Fruit fly (Drosophila melanogaster): ENCODE results near the gene CG15005.

The CG15005 gene

DNA sequence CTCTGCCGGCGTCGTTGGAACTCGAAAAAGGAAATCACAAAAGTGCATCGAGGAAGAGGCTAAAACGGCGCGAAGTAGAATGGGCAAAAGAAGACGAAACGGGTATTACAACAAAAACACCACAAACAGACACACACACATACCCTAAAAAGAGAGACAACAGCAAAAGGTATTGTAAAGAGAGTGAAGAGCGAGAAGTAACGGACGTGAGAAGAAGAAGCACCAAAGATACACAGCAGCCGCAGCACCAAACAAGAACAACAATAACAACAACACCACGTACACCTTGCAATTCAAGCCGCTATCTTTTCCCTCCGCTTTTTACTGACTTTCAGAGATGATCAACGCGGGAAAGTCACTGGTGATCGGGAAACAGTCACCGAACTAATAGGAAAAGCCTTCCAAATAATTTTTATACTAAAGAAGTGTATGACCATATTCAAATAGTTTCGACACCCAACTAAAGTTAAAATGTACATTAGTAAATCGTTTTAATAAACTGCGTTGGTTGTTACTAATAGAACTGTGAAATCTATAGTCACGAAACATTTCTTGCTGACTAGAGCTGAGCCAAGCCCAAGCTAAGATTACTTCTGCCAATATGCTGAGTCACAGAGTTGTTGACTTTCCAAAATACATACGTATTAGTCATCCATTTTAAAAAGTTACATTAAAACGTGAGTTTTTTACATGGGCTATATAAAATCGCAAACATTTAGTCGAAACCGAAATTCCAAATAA lies 48.2 kb upstream of the CG15005 start (continued):
- TF ChIP-seq CG10267 (tag; optimal IDR thresholded peaks at IDR 0.05) = no peak
- TF ChIP-seq nerfin-1 (tag; optimal IDR thresholded peaks at IDR 0.05) = no peak
- no peak for TF ChIP-seq CG1603 (tag; optimal IDR thresholded peaks at IDR 0.05)
- no peak for TF ChIP-seq Rx (GFP tag; IDR thresholded peaks at IDR 0.05)
- no peak for TF ChIP-seq CG2875 (GFP tag; optimal IDR thresholded peaks at IDR 0.05)
- no peak for TF ChIP-seq CG12299 (tag; optimal IDR thresholded peaks at IDR 0.05)
- TF ChIP-seq Sry-β (GFP tag; optimal IDR thresholded peaks at IDR 0.05) = peak; percentile 85
- no peak for TF ChIP-seq PHDP (tag; optimal IDR thresholded peaks at IDR 0.05)
- TF ChIP-seq toy (GFP tag; IDR thresholded peaks at IDR 0.05) = no peak
- TF ChIP-seq psq (GFP tag; optimal IDR thresholded peaks at IDR 0.05) = no peak
- TF ChIP-seq Jarid2 (GFP tag; optimal IDR thresholded peaks at IDR 0.05) = no peak
- 0 out of 3 replicates have a peak, but pooled peaks have one; percentile 16 for TF ChIP-seq CG2199 (GFP tag; IDR thresholded peaks at IDR 0.05)
- TF ChIP-seq Ada2b (GFP tag; IDR thresholded peaks at IDR 0.05) = no peak
- TF ChIP-seq CG3281 (GFP tag; optimal IDR thresholded peaks at IDR 0.05) = no peak
- TF ChIP-seq D19A (tag; optimal IDR thresholded peaks at IDR 0.05) = no peak
- peak; percentile 91 for TF ChIP-seq CG17385 (GFP tag; optimal IDR thresholded peaks at IDR 0.05)
- peak; percentile 23 to 75 for TF ChIP-seq tll (GFP tag; optimal IDR thresholded peaks at IDR 0.05)
- no peak for TF ChIP-seq pho (GFP tag; optimal IDR thresholded peaks at IDR 0.05)
- TF ChIP-seq row (GFP tag; IDR thresholded peaks at IDR 0.05) = peak; percentile 40
- TF ChIP-seq Bdp1 (GFP tag; optimal IDR thresholded peaks at IDR 0.05) = no peak
- TF ChIP-seq bowl (GFP tag; IDR thresholded peaks at IDR 0.05) = no peak
- no peak for TF ChIP-seq CG17912 (GFP tag; optimal IDR thresholded peaks at IDR 0.05)
- no peak for TF ChIP-seq Asciz (GFP tag; optimal IDR thresholded peaks at IDR 0.05)
- TF ChIP-seq Atf3 (GFP tag; optimal IDR thresholded peaks at IDR 0.05) = no peak
- no peak for TF ChIP-seq Spps (tag; optimal IDR thresholded peaks at IDR 0.05)
- TF ChIP-seq pros (GFP tag; optimal IDR thresholded peaks at IDR 0.05) = peak; percentile 90
- no peak for TF ChIP-seq Fer3 (tag; optimal IDR thresholded peaks at IDR 0.05)
- peak; percentile 81 for TF ChIP-seq CG3163 (GFP tag; optimal IDR thresholded peaks at IDR 0.05)
- TF ChIP-seq CG2678 (tag; optimal IDR thresholded peaks at IDR 0.05) = no peak
- TF ChIP-seq bbx (GFP tag; IDR thresholded peaks at IDR 0.05; ENCODE audit: partially characterized antibody) = no peak
- TF ChIP-seq C15 (GFP tag; IDR thresholded peaks at IDR 0.05) = no peak
- TF ChIP-seq NK7.1 (GFP tag; optimal IDR thresholded peaks at IDR 0.05) = no peak
- TF ChIP-seq CG9437 (GFP tag; optimal IDR thresholded peaks at IDR 0.05) = no peak
- TF ChIP-seq CG1233 (GFP tag; optimal IDR thresholded peaks at IDR 0.05) = no peak
- no peak for TF ChIP-seq jigr1 (GFP tag; IDR thresholded peaks at IDR 0.05)
- no peak for TF ChIP-seq CG8388 (GFP tag; optimal IDR thresholded peaks at IDR 0.05)
- TF ChIP-seq E2f2 (GFP tag; IDR thresholded peaks at IDR 0.05) = no peak
- no peak for TF ChIP-seq CG18619 (GFP tag; optimal IDR thresholded peaks at IDR 0.05)
- no peak for TF ChIP-seq Doc2 (GFP tag; IDR thresholded peaks at IDR 0.05)
- TF ChIP-seq CG17829 (tag; optimal IDR thresholded peaks at IDR 0.05) = peak; percentile 2
- no peak for TF ChIP-seq crp (GFP tag; optimal IDR thresholded peaks at IDR 0.05)
- no peak for TF ChIP-seq Hr51 (GFP tag; optimal IDR thresholded peaks at IDR 0.05)
- no peak for TF ChIP-seq lov (optimal IDR thresholded peaks at IDR 0.05)
- TF ChIP-seq lov (GFP tag; IDR thresholded peaks at IDR 0.05) = no peak
- no peak for TF ChIP-seq HHEX (GFP tag; optimal IDR thresholded peaks at IDR 0.05)
- no peak for TF ChIP-seq Doc3 (GFP tag; IDR thresholded peaks at IDR 0.05; ENCODE audit: partially characterized antibody)
- TF ChIP-seq Taf1 (GFP tag; IDR thresholded peaks at IDR 0.05) = no peak
- peak; percentile 20 for TF ChIP-seq Atf-2 (GFP tag; optimal IDR thresholded peaks at IDR 0.05)
- no peak for TF ChIP-seq h (optimal IDR thresholded peaks at IDR 0.05)
